Worm (Caenorhabditis elegans): Measurements from ENCODE around the gene Y50D7A.1.

- no peak for TF ChIP-seq lin-13 (GFP tag; optimal IDR thresholded peaks at IDR 0.05)
- no peak for TF ChIP-seq unc-39 (tag; optimal IDR thresholded peaks at IDR 0.05)
- TF ChIP-seq nhr-237 (tag; optimal IDR thresholded peaks at IDR 0.05), result no peak
- no peak for TF ChIP-seq ama-1 (optimal IDR thresholded peaks at IDR 0.05)
- TF ChIP-seq skn-1 (tag; optimal IDR thresholded peaks at IDR 0.05), result no peak
- no peak for TF ChIP-seq elt-3 (tag; optimal IDR thresholded peaks at IDR 0.05)
- no peak for TF ChIP-seq elt-1 (tag; optimal IDR thresholded peaks at IDR 0.05)
- no peak for TF ChIP-seq unc-62 (GFP tag; optimal IDR thresholded peaks at IDR 0.05)
- no peak for TF ChIP-seq lsy-2 (tag; optimal IDR thresholded peaks at IDR 0.05)
- no peak for TF ChIP-seq fos-1 (tag; optimal IDR thresholded peaks at IDR 0.05)
Observed at ce11 chrIII:292340-292739, at the start of gene Y50D7A.1.

Measured in whole organism, L2 larva.